Worm (Caenorhabditis elegans): ENCODE measurements around the gene dpy-2.

ce11 chrII:6709680-6710079 lies 4.4 kb upstream of the dpy-2 start:
- TF ChIP-seq ceh-32 (tag; optimal IDR thresholded peaks at IDR 0.05; ENCODE audit: poor library complexity) (no peak), nhr-76 (tag; optimal IDR thresholded peaks at IDR 0.05) (no peak), nhr-28 (tag; optimal IDR thresholded peaks at IDR 0.05) (no peak)

Measured in whole organism, L4 larva.